Fruit fly (Drosophila melanogaster): ENCODE data around the gene Rbfox1.
A peak's percentile ranks its signal among the peaks of the same experiment; 100 is the strongest.

Rbfox1 gene

dm6 chr3L:10446998-10447397 is 34.2 kb upstream of the Rbfox1 start:
- peak; percentile 51; the same call in 2 of the 3 replicates for TF ChIP-seq CG4496 (GFP tag; IDR thresholded peaks at IDR 0.05)
- TF ChIP-seq CG32121 (GFP tag; IDR thresholded peaks at IDR 0.05), result peak; percentile 58
- TF ChIP-seq CG34367 (tag; optimal IDR thresholded peaks at IDR 0.05), result no peak
- peak; percentile 64; the same call in 2 of the 3 replicates for TF ChIP-seq fd96Ca (GFP tag; IDR thresholded peaks at IDR 0.05)
- TF ChIP-seq gl (tag; optimal IDR thresholded peaks at IDR 0.05), result no peak
- TF ChIP-seq CG17806 (tag; optimal IDR thresholded peaks at IDR 0.05), result peak; percentile 13
- TF ChIP-seq CG9948 (tag; optimal IDR thresholded peaks at IDR 0.05), result peak; percentile 2
- no peak for TF ChIP-seq CG15710 (tag; optimal IDR thresholded peaks at IDR 0.05)
- no peak for TF ChIP-seq CG12605 (GFP tag; IDR thresholded peaks at IDR 0.05)
- TF ChIP-seq CG13204 (GFP tag; optimal IDR thresholded peaks at IDR 0.05), result no peak
- TF ChIP-seq Ets98B (GFP tag; IDR thresholded peaks at IDR 0.05), result peak; percentile 59
- TF ChIP-seq Snoo (tag; optimal IDR thresholded peaks at IDR 0.05), result no peak
- TF ChIP-seq CG8159 (tag; optimal IDR thresholded peaks at IDR 0.05), result peak; percentile 10
- no peak for TF ChIP-seq EcR (GFP tag; optimal IDR thresholded peaks at IDR 0.05)
- TF ChIP-seq CG8301 (tag; optimal IDR thresholded peaks at IDR 0.05), result peak; percentile 47
- no peak for TF ChIP-seq CG10348 (GFP tag; IDR thresholded peaks at IDR 0.05)
- TF ChIP-seq D1 (tag; optimal IDR thresholded peaks at IDR 0.05), result no peak
- no peak for TF ChIP-seq Pif1B (GFP tag; optimal IDR thresholded peaks at IDR 0.05)
- TF ChIP-seq CG14655 (GFP tag; optimal IDR thresholded peaks at IDR 0.05), result peak; percentile 55
- peak; percentile 13 for TF ChIP-seq Pif1A (GFP tag; optimal IDR thresholded peaks at IDR 0.05)
- no peak for TF ChIP-seq rn (GFP tag; IDR thresholded peaks at IDR 0.05)

DNA sequence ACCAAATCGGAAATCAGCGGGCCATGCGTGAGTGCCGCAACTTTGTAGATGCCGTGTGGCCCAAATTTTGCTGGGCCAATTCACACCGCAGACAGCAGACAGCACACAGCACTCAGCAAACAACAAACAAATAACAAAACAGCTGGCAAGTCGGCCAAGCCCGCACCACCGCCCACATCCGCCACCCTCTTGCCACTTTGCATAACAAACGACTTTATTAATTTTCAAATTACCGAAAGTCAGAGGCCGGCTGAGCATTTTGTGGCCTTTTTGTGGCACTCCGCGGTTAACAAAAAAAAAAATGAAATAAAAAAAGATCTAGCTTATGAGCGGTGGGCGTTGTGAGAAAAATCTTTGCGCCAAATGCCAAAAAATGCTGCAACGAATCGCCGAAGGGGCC is 31.5 kb upstream of the Rbfox1 start:
- TF ChIP-seq CG12605 (GFP tag; IDR thresholded peaks at IDR 0.05) (no peak), gl (tag; optimal IDR thresholded peaks at IDR 0.05) (no peak), Pif1A (GFP tag; optimal IDR thresholded peaks at IDR 0.05) (no peak), CG34367 (tag; optimal IDR thresholded peaks at IDR 0.05) (no peak), Pif1B (GFP tag; optimal IDR thresholded peaks at IDR 0.05) (no peak), CG17806 (tag; optimal IDR thresholded peaks at IDR 0.05) (no peak), CG15710 (tag; optimal IDR thresholded peaks at IDR 0.05) (no peak), D1 (tag; optimal IDR thresholded peaks at IDR 0.05) (no peak), CG13204 (GFP tag; optimal IDR thresholded peaks at IDR 0.05) (no peak), CG9948 (tag; optimal IDR thresholded peaks at IDR 0.05) (no peak), CG4496 (GFP tag; IDR thresholded peaks at IDR 0.05) (no peak), Snoo (tag; optimal IDR thresholded peaks at IDR 0.05) (no peak), EcR (GFP tag; optimal IDR thresholded peaks at IDR 0.05) (no peak), CG8159 (tag; optimal IDR thresholded peaks at IDR 0.05) (no peak)

- TF ChIP-seq CG34367 (tag; optimal IDR thresholded peaks at IDR 0.05), result no peak
- no peak for TF ChIP-seq fd96Ca (GFP tag; IDR thresholded peaks at IDR 0.05)
These were observed 22.1 kb upstream of the Rbfox1 start for dm6 chr3L:10459076-10459475.

DNA sequence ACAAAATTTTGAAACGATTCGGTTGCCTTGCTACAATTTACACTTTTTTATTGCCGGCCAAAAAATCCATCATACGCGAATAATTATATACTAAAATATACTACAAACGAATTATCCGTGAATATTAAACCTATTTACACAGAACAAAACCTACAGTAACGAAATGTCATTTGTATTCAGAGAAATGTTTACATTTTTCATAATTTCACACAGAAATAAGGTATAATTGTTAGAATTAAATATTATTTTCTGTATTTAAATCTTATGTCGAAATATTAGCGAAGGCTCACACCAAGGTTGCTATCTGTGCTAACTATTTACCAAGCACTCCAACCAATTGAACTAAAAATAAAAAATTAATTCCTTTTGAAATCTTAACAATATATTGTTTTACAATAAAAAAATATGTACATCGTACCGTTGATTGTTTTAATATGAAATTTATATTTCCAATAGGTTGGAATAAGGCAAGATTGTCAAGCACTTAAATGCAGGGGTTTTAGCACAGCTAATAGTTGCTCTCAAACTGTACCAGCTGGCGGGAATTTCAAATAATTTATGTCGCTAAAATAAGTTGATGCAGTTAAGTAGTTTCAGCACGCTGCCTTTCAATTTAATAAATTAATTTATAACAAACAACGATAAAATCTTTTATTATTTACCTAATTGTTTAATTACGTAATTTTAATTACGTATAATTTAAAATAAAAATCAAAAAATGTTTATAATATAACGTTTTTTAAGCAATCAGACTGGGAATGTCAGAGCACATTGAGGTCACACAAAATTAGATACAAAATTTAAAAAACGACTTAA is 18.0 kb upstream of the Rbfox1 start, which contains the start of the genes Gem3 and CG32061:
TSS of gene Gem3 (minus strand) at position 51 of the 816 bp plus-strand sequence.
TSS of gene CG32061 (plus strand) at position 766 of the 816 bp plus-strand sequence.
- TF ChIP-seq CG8301 (tag; optimal IDR thresholded peaks at IDR 0.05), result no peak
- peak; percentile 14 for TF ChIP-seq D1 (tag; optimal IDR thresholded peaks at IDR 0.05)
- TF ChIP-seq Ets98B (GFP tag; IDR thresholded peaks at IDR 0.05), result no peak
- TF ChIP-seq CG17806 (tag; optimal IDR thresholded peaks at IDR 0.05), result no peak
- no peak for TF ChIP-seq CG14655 (GFP tag; optimal IDR thresholded peaks at IDR 0.05)
- TF ChIP-seq rn (GFP tag; IDR thresholded peaks at IDR 0.05), result no peak

DNA sequence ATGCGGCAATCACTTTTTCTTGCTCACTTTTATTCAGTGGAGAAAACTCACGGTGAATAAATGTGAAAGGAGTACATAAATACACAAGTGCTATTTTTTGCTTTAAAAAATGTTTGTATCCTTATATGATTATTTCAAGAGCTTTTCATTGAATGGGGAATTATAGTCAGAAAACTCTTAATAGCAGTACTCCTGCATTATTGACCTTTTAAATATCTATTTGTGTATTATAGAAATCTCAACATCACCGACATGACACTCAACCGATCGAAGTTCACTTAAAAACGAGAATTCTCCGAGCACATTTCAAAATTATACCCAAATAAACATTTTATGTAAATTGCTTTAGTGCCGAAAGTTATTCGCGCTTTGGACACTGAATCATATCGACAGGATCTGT is 16.3 kb upstream of the Rbfox1 start, which contains the start of gene S-Lap3:
TSS of gene S-Lap3 (plus strand) at position 301 of the 400 bp plus-strand sequence.
- TF ChIP-seq rn (GFP tag; IDR thresholded peaks at IDR 0.05) (no peak), CG34367 (tag; optimal IDR thresholded peaks at IDR 0.05) (no peak), fd96Ca (GFP tag; IDR thresholded peaks at IDR 0.05) (no peak), CG9948 (tag; optimal IDR thresholded peaks at IDR 0.05) (no peak), Pif1A (GFP tag; optimal IDR thresholded peaks at IDR 0.05) (no peak), CG32121 (GFP tag; IDR thresholded peaks at IDR 0.05) (no peak), Snoo (tag; optimal IDR thresholded peaks at IDR 0.05) (no peak), CG8159 (tag; optimal IDR thresholded peaks at IDR 0.05) (no peak), CG10348 (GFP tag; IDR thresholded peaks at IDR 0.05) (no peak), Ets98B (GFP tag; IDR thresholded peaks at IDR 0.05) (no peak), gl (tag; optimal IDR thresholded peaks at IDR 0.05) (no peak)

dm6 chr3L:10478214-10478613 is 3.0 kb upstream of the Rbfox1 start, which contains the start of gene CG46430:
Gene CG46430 (plus strand): TSS chr3L:10478514.
- no peak for TF ChIP-seq Ets98B (GFP tag; IDR thresholded peaks at IDR 0.05)
- no peak for TF ChIP-seq CG4496 (GFP tag; IDR thresholded peaks at IDR 0.05)
- TF ChIP-seq Pif1B (GFP tag; optimal IDR thresholded peaks at IDR 0.05), result no peak
- no peak for TF ChIP-seq CG34367 (tag; optimal IDR thresholded peaks at IDR 0.05)
- no peak for TF ChIP-seq CG17806 (tag; optimal IDR thresholded peaks at IDR 0.05)
- TF ChIP-seq Pif1A (GFP tag; optimal IDR thresholded peaks at IDR 0.05), result no peak
- no peak for TF ChIP-seq Snoo (tag; optimal IDR thresholded peaks at IDR 0.05)
- TF ChIP-seq CG8159 (tag; optimal IDR thresholded peaks at IDR 0.05), result no peak
- TF ChIP-seq rn (GFP tag; IDR thresholded peaks at IDR 0.05), result no peak
- TF ChIP-seq EcR (GFP tag; optimal IDR thresholded peaks at IDR 0.05), result no peak
- no peak for TF ChIP-seq CG14655 (GFP tag; optimal IDR thresholded peaks at IDR 0.05)
- TF ChIP-seq D1 (tag; optimal IDR thresholded peaks at IDR 0.05), result no peak

All from whole organism, pupa.